Worm (Caenorhabditis elegans) whole organism, L1 larva: ENCODE results near the gene spe-36.
A peak's percentile ranks its signal among the peaks of the same experiment; 100 is the strongest.

Experiments
- Y116A8C.19 ChIP-seq: sonication (generic microtip); optimal IDR thresholded peaks from 2 replicates; lab custom pipeline; 2016; ENCODE audit warnings: missing compliant biosample characterization, missing genetic modification characterization, borderline replicate concordance
- aha-1 ChIP-seq: fragments of 150-350 bp; optimal IDR thresholded peaks from 2 replicates; lab custom pipeline; 2014; ENCODE audit warnings: missing biosample characterization, missing genetic modification characterization
- alr-1 ChIP-seq: fragments of 200-800 bp; sonication (Bioruptor generic); optimal IDR thresholded peaks from 2 replicates; lab custom pipeline; 2018; ENCODE audit warnings: borderline replicate concordance, mild to moderate bottlenecking, missing genetic modification characterization, missing compliant biosample characterization
- aly-2 ChIP-seq: fragments of 150-350 bp; optimal IDR thresholded peaks from 2 replicates; lab custom pipeline; 2014; ENCODE audit warnings: missing biosample characterization, missing genetic modification characterization
- blmp-1 ChIP-seq: fragments of 150-350 bp; optimal IDR thresholded peaks from 2 replicates; lab custom pipeline; 2014; ENCODE audit warnings: missing biosample characterization, missing genetic modification characterization
- ceh-63 ChIP-seq: fragments of 200-800 bp; sonication (Bioruptor generic); optimal IDR thresholded peaks from 2 replicates; lab custom pipeline; 2018; ENCODE audit warnings: mild to moderate bottlenecking, missing genetic modification characterization, missing compliant biosample characterization
- ceh-82 ChIP-seq, 3 experiments: fragments of 150-350 bp in 1 of 3; sonication (generic microtip) in 2 of 3; optimal IDR thresholded peaks; 2 replicates each; lab custom pipeline; 2014 to 2017; ENCODE audit warnings: missing biosample characterization in 3 of 3, missing genetic modification characterization in 3 of 3
- ceh-88 ChIP-seq: fragments of 200-800 bp; sonication (Bioruptor generic); IDR thresholded peaks from 2 replicates; pipeline ENCODE4 v1.3.6; 2022; ENCODE audit warnings: missing genetic modification characterization, missing compliant biosample characterization
- ceh-90 ChIP-seq: sonication (generic microtip); optimal IDR thresholded peaks from 2 replicates; lab custom pipeline; 2016; ENCODE audit warnings: missing genetic modification characterization, missing compliant biosample characterization
- ces-1 ChIP-seq: fragments of 150-350 bp; optimal IDR thresholded peaks from 2 replicates; lab custom pipeline; 2014; ENCODE audit warnings: missing biosample characterization, missing genetic modification reagents, missing genetic modification characterization
- dpl-1 ChIP-seq, 3 experiments: fragments of 150-350 bp in 2 of 3; sonication (generic microtip) in 1 of 3; optimal IDR thresholded peaks; 2 replicates each; lab custom pipeline; 2014 to 2017; ENCODE audit warnings: missing biosample characterization in 3 of 3, missing genetic modification characterization in 3 of 3, missing genetic modification reagents in 3 of 3
- dsc-1 ChIP-seq: sonication (generic microtip); optimal IDR thresholded peaks from 2 replicates; lab custom pipeline; 2016; ENCODE audit warnings: mild to moderate bottlenecking, missing genetic modification characterization, missing compliant biosample characterization
- egl-13 ChIP-seq: sonication (generic microtip); optimal IDR thresholded peaks from 2 replicates; lab custom pipeline; 2016; ENCODE audit warnings: missing genotype, missing genetic modification reagents, missing genetic modification characterization, missing compliant biosample characterization
- egl-27 ChIP-seq, 2 experiments: fragments of 150-350 bp in 1 of 2; sonication (generic microtip); optimal IDR thresholded peaks; 3 replicates each; lab custom pipeline; 2017 to 2018; ENCODE audit warnings: missing biosample characterization in 2 of 2, missing genetic modification characterization in 2 of 2, missing genetic modification reagents in 2 of 2
- elt-3 ChIP-seq, 6 experiments: fragments of 150-350 bp in 1 of 6; sonication (generic microtip); optimal IDR thresholded peaks; 2 replicates each; lab custom pipeline; 2017 to 2018; ENCODE audit warnings: missing biosample characterization in 6 of 6, missing genetic modification characterization in 6 of 6, inconsistent platforms in 1 of 6
- ets-5 ChIP-seq: fragments of 200-800 bp; sonication (Bioruptor generic); IDR thresholded peaks from 2 replicates; pipeline ENCODE4 v1.3.6; 2022; ENCODE audit warnings: missing genetic modification characterization, missing compliant biosample characterization
- fkh-10 ChIP-seq: sonication (generic microtip); optimal IDR thresholded peaks from 2 replicates; lab custom pipeline; 2017; ENCODE audit warnings: missing biosample characterization, missing genetic modification reagents, missing genetic modification characterization
- fkh-4 ChIP-seq: sonication (generic microtip); optimal IDR thresholded peaks from 2 replicates; lab custom pipeline; 2016; ENCODE audit warnings: missing compliant biosample characterization, missing genetic modification characterization, borderline replicate concordance
- grh-1 ChIP-seq: fragments of 200-800 bp; sonication (Bioruptor generic); IDR thresholded peaks from 2 replicates; pipeline ENCODE4 v1.3.6; 2022; ENCODE audit warnings: missing genetic modification reagents, missing genetic modification characterization, missing compliant biosample characterization
- hlh-4 ChIP-seq: sonication (generic microtip); optimal IDR thresholded peaks from 2 replicates; lab custom pipeline; 2016; ENCODE audit warnings: mild to moderate bottlenecking, missing genetic modification characterization, missing compliant biosample characterization
- hpl-2 ChIP-seq: fragments of 150-350 bp; optimal IDR thresholded peaks from 2 replicates; lab custom pipeline; 2014; ENCODE audit warnings: missing biosample characterization, missing genetic modification reagents, missing genetic modification characterization
- isw-1 ChIP-seq: fragments of 200-800 bp; sonication (Bioruptor generic); IDR thresholded peaks from 2 replicates; pipeline ENCODE4 v1.3.6; 2022; ENCODE audit warnings: missing genetic modification characterization, missing compliant biosample characterization
- lin-15B ChIP-seq: fragments of 150-350 bp; sonication (generic microtip); optimal IDR thresholded peaks from 3 replicates; lab custom pipeline; 2014; ENCODE audit warnings: missing biosample characterization, missing genetic modification characterization
- lin-35 ChIP-seq, 2 experiments: fragments of 150-350 bp; optimal IDR thresholded peaks; 2 replicates each; lab custom pipeline; 2014; ENCODE audit warnings: missing biosample characterization in 2 of 2, missing genetic modification characterization in 2 of 2, missing genetic modification reagents in 2 of 2
- lin-39 ChIP-seq: fragments of 150-350 bp; optimal IDR thresholded peaks from 2 replicates; lab custom pipeline; 2014; ENCODE audit warnings: missing biosample characterization, missing genetic modification reagents, missing genetic modification characterization
- lir-3 ChIP-seq: sonication (generic microtip); optimal IDR thresholded peaks from 2 replicates; lab custom pipeline; 2016; ENCODE audit warnings: mild to moderate bottlenecking, missing genetic modification characterization, moderate library complexity, missing compliant biosample characterization; ENCODE audit not compliant: poor library complexity
- lsy-2 ChIP-seq, 2 experiments: fragments of 150-350 bp; optimal IDR thresholded peaks; 2 replicates each; lab custom pipeline; 2014; ENCODE audit warnings: missing biosample characterization in 2 of 2, missing genetic modification characterization in 2 of 2
- mdl-1 ChIP-seq, 2 experiments: fragments of 150-350 bp; optimal IDR thresholded peaks; 2 replicates each; lab custom pipeline; 2014 to 2017; ENCODE audit warnings: missing biosample characterization in 2 of 2, missing genetic modification characterization in 2 of 2, inconsistent platforms in 1 of 2
- nhr-11 ChIP-seq: fragments of 150-350 bp; optimal IDR thresholded peaks from 2 replicates; lab custom pipeline; 2014; ENCODE audit warnings: missing biosample characterization, missing genetic modification characterization
- nhr-12 ChIP-seq: sonication (generic microtip); optimal IDR thresholded peaks from 2 replicates; lab custom pipeline; 2017; ENCODE audit warnings: missing biosample characterization, missing genetic modification characterization
- nhr-19 ChIP-seq: fragments of 200-800 bp; sonication (Bioruptor generic); conservative IDR thresholded peaks from 2 replicates; pipeline ENCODE4 v1.3.6; 2022; ENCODE audit warnings: missing genetic modification characterization, missing compliant biosample characterization
- nhr-20 ChIP-seq: sonication (generic microtip); optimal IDR thresholded peaks from 2 replicates; lab custom pipeline; 2016; ENCODE audit warnings: mild to moderate bottlenecking, missing genetic modification characterization, missing compliant biosample characterization
- nhr-237 ChIP-seq: fragments of 150-350 bp; optimal IDR thresholded peaks from 2 replicates; lab custom pipeline; 2014; ENCODE audit warnings: missing biosample characterization, missing genetic modification characterization
- nhr-28 ChIP-seq: fragments of 150-350 bp; optimal IDR thresholded peaks from 2 replicates; lab custom pipeline; 2014; ENCODE audit warnings: missing biosample characterization, missing genetic modification characterization
- nhr-71 ChIP-seq: sonication (generic microtip); optimal IDR thresholded peaks from 2 replicates; lab custom pipeline; 2016; ENCODE audit warnings: mild to moderate bottlenecking, missing genetic modification characterization, moderate library complexity, missing compliant biosample characterization
- nhr-76 ChIP-seq: sonication (generic microtip); optimal IDR thresholded peaks from 2 replicates; lab custom pipeline; 2017; ENCODE audit warnings: missing biosample characterization, missing genetic modification characterization
- nhr-90 ChIP-seq: sonication (generic microtip); optimal IDR thresholded peaks from 2 replicates; lab custom pipeline; 2016; ENCODE audit warnings: mild to moderate bottlenecking, missing genetic modification characterization, missing compliant biosample characterization; ENCODE audit not compliant: poor library complexity
- pax-3 ChIP-seq: fragments of 200-800 bp; sonication (Bioruptor generic); optimal IDR thresholded peaks from 2 replicates; lab custom pipeline; 2018; ENCODE audit warnings: mild to moderate bottlenecking, missing genetic modification characterization, moderate library complexity, missing compliant biosample characterization
- rnt-1 ChIP-seq: sonication (generic microtip); optimal IDR thresholded peaks from 2 replicates; lab custom pipeline; 2016; ENCODE audit warnings: mild to moderate bottlenecking, missing genetic modification characterization, moderate library complexity, missing compliant biosample characterization
- sox-4 ChIP-seq: sonication (generic microtip); optimal IDR thresholded peaks from 2 replicates; lab custom pipeline; 2016; ENCODE audit warnings: missing genetic modification characterization, missing compliant biosample characterization
- sptf-1 ChIP-seq: fragments of 150-350 bp; optimal IDR thresholded peaks from 2 replicates; lab custom pipeline; 2014; ENCODE audit warnings: missing biosample characterization, missing genetic modification characterization
- swsn-7 ChIP-seq: sonication (generic microtip); optimal IDR thresholded peaks from 2 replicates; lab custom pipeline; 2016; ENCODE audit warnings: missing genetic modification characterization, missing compliant biosample characterization
- tlp-1 ChIP-seq: fragments of 150-350 bp; optimal IDR thresholded peaks from 2 replicates; lab custom pipeline; 2014; ENCODE audit warnings: missing biosample characterization, missing genetic modification characterization
- unc-30 ChIP-seq: sonication (generic microtip); optimal IDR thresholded peaks from 2 replicates; lab custom pipeline; 2017; ENCODE audit warnings: missing biosample characterization, missing genetic modification characterization
- unc-62 ChIP-seq: fragments of 150-350 bp; optimal IDR thresholded peaks from 2 replicates; lab custom pipeline; 2014; ENCODE audit warnings: missing biosample characterization, missing genetic modification reagents, missing genetic modification characterization
- unc-98 ChIP-seq: fragments of 200-800 bp; sonication (Bioruptor generic); IDR thresholded peaks from 2 replicates; pipeline ENCODE4 v1.3.6; 2022; ENCODE audit warnings: missing genetic modification characterization, missing compliant biosample characterization
- xbp-1 ChIP-seq: sonication (generic microtip); optimal IDR thresholded peaks from 2 replicates; lab custom pipeline; 2016; ENCODE audit warnings: missing genetic modification characterization, missing compliant biosample characterization
- zag-1 ChIP-seq: fragments of 150-350 bp; optimal IDR thresholded peaks from 2 replicates; lab custom pipeline; 2014; ENCODE audit warnings: missing biosample characterization, missing genetic modification characterization
- zip-4 ChIP-seq: fragments of 200-800 bp; sonication (Bioruptor generic); optimal IDR thresholded peaks from 2 replicates; lab custom pipeline; 2018; ENCODE audit warnings: mild to moderate bottlenecking, missing genetic modification characterization, moderate library complexity, missing compliant biosample characterization
- ztf-4 ChIP-seq: fragments of 150-350 bp; optimal IDR thresholded peaks from 2 replicates; lab custom pipeline; 2014; ENCODE audit warnings: missing biosample characterization, missing genetic modification characterization

spe-36 gene

ce11 chrIV:11635437-11636408 is 43.7 kb upstream of the spe-36 start, which contains the start of gene mars-1 (continued):
- peak; percentile 81 for TF ChIP-seq pax-3 (tag; lab: Kevin White, UChicago)
- TF ChIP-seq unc-62 (GFP tag; lab: Kevin White, UChicago), result no peak
- TF ChIP-seq nhr-19 (GFP tag; lab: Robert Waterston, UW), result peak; percentile 51
- no peak for TF ChIP-seq fkh-4
- TF ChIP-seq ceh-82 (tag; optimal IDR thresholded peaks at IDR 0.05; lab: Kevin White, UChicago), result peak; percentile 12 to 53 (median 49)
- peak; percentile 40 for TF ChIP-seq sox-4 (tag; lab: Kevin White, UChicago)
- no peak for TF ChIP-seq lin-39 (tag; lab: Kevin White, UChicago)
- TF ChIP-seq ztf-4 (tag; lab: Kevin White, UChicago), result peak; percentile 4
- TF ChIP-seq xbp-1 (tag; lab: Kevin White, UChicago), result peak; percentile 77
- no peak for TF ChIP-seq zag-1
- TF ChIP-seq ceh-63, result peak; percentile 55
- peak; percentile 12 for TF ChIP-seq blmp-1 (tag; lab: Kevin White, UChicago)
- no peak for TF ChIP-seq nhr-12 (tag; lab: Kevin White, UChicago)
- peak; percentile 45 for TF ChIP-seq ceh-90 (tag; lab: Kevin White, UChicago)
- TF ChIP-seq sptf-1 (tag; lab: Kevin White, UChicago), result no peak
- TF ChIP-seq lir-3 (tag; lab: Kevin White, UChicago), result peak; percentile 76
- TF ChIP-seq hlh-4 (tag; lab: Kevin White, UChicago), result no peak
- no peak for TF ChIP-seq aha-1 (tag; lab: Kevin White, UChicago)
- peak; percentile 55 for TF ChIP-seq aly-2
- TF ChIP-seq grh-1 (GFP tag; lab: Robert Waterston, UW), result no peak; the same call in 1 of the 2 replicates
- no peak for TF ChIP-seq egl-27 (tag; optimal IDR thresholded peaks at IDR 0.05; lab: Kevin White, UChicago)
- peak; percentile 53 to 63 (median 61) for TF ChIP-seq dpl-1 (GFP tag; optimal IDR thresholded peaks at IDR 0.05; lab: Kevin White, UChicago)
- no peak for TF ChIP-seq zip-4 (GFP tag; lab: Kevin White, UChicago)
- TF ChIP-seq lin-15B (tag; lab: Kevin White, UChicago), result peak; percentile 52
- peak; percentile 65 to 88 for TF ChIP-seq lsy-2 (tag; optimal IDR thresholded peaks at IDR 0.05; lab: Kevin White, UChicago)
- TF ChIP-seq hpl-2, result peak; percentile 68
- TF ChIP-seq ets-5 (GFP tag; lab: Robert Waterston, UW), result no peak
- peak; percentile 80 for TF ChIP-seq nhr-90 (tag; lab: Kevin White, UChicago)
- no peak for TF ChIP-seq mdl-1 (tag; optimal IDR thresholded peaks at IDR 0.05; lab: Kevin White, UChicago)
- TF ChIP-seq ceh-88, result peak; percentile 60; the same call in 1 of the 2 replicates
- no peak for TF ChIP-seq unc-30
- TF ChIP-seq egl-13 (tag; lab: Kevin White, UChicago), result peak; percentile 56
- no peak for TF ChIP-seq alr-1 (tag; lab: Kevin White, UChicago)
- peak; percentile 7; the same call in 1 of the 2 replicates for TF ChIP-seq unc-98 (GFP tag; lab: Robert Waterston, UW)
- TF ChIP-seq nhr-71 (tag; lab: Kevin White, UChicago), result peak; percentile 89
- peak; percentile 66 to 84 for TF ChIP-seq lin-35 (GFP tag; optimal IDR thresholded peaks at IDR 0.05; lab: Kevin White, UChicago)
- TF ChIP-seq tlp-1 (tag; lab: Kevin White, UChicago), result no peak
- peak in 1 of 6 experiments; percentile 14 for TF ChIP-seq elt-3 (tag; optimal IDR thresholded peaks at IDR 0.05; lab: Kevin White, UChicago)
- peak; percentile 80 for TF ChIP-seq isw-1
- TF ChIP-seq ces-1 (GFP tag; lab: Kevin White, UChicago), result no peak
- TF ChIP-seq nhr-76 (tag; lab: Kevin White, UChicago), result no peak
- TF ChIP-seq nhr-11 (tag; lab: Kevin White, UChicago), result no peak
- peak; percentile 86 for TF ChIP-seq nhr-20
- TF ChIP-seq Y116A8C.19 (tag; lab: Kevin White, UChicago), result no peak
- peak; percentile 52 for TF ChIP-seq dsc-1 (tag; lab: Kevin White, UChicago)
- TF ChIP-seq fkh-10 (GFP tag; lab: Kevin White, UChicago), result no peak
- no peak for TF ChIP-seq nhr-28
- peak; percentile 72 for TF ChIP-seq rnt-1 (tag; lab: Kevin White, UChicago)
- peak; percentile 51 for TF ChIP-seq nhr-237
- TF ChIP-seq swsn-7 (tag; lab: Kevin White, UChicago), result peak; percentile 63
